Worm (Caenorhabditis elegans) whole organism, late embryonic: ENCODE results near the gene K11G9.5.
A peak's percentile ranks its signal among the peaks of the same experiment; 100 is the strongest.

ENCODE experiments used
- C38D4.7 ChIP-seq: fragments of 200-800 bp; sonication (Bioruptor generic); optimal IDR thresholded peaks from 2 replicates; lab custom pipeline; 2018; ENCODE audit warnings: mild to moderate bottlenecking, missing genetic modification characterization, moderate library complexity, missing compliant biosample characterization
- K02D7.2 ChIP-seq: sonication (generic microtip); optimal IDR thresholded peaks from 2 replicates; lab custom pipeline; 2017; ENCODE audit warnings: mild to moderate bottlenecking, missing genetic modification characterization, missing compliant biosample characterization
- T23F11.4 ChIP-seq: fragments of 200-800 bp; sonication (Bioruptor generic); optimal IDR thresholded peaks from 2 replicates; lab custom pipeline; 2018; ENCODE audit warnings: mild to moderate bottlenecking, missing genetic modification characterization, missing compliant biosample characterization
- Y22D7AL.16 ChIP-seq: sonication (generic microtip); optimal IDR thresholded peaks from 2 replicates; lab custom pipeline; 2016; ENCODE audit warnings: missing genetic modification characterization, missing compliant biosample characterization
- ahr-1 ChIP-seq: sonication (generic microtip); optimal IDR thresholded peaks from 2 replicates; lab custom pipeline; 2016; ENCODE audit warnings: missing genetic modification characterization, missing compliant biosample characterization
- ama-1 ChIP-seq: fragments of 150-350 bp; optimal IDR thresholded peaks from 2 replicates; lab custom pipeline; 2014
- ceh-14 ChIP-seq: sonication (generic microtip); optimal IDR thresholded peaks from 2 replicates; lab custom pipeline; 2016; ENCODE audit warnings: missing genotype, missing genetic modification characterization, missing compliant biosample characterization
- ceh-2 ChIP-seq: sonication (generic microtip); optimal IDR thresholded peaks from 2 replicates; lab custom pipeline; 2016; ENCODE audit warnings: missing genotype, missing genetic modification characterization, missing compliant biosample characterization
- ceh-31 ChIP-seq: sonication (generic microtip); optimal IDR thresholded peaks from 2 replicates; lab custom pipeline; 2016; ENCODE audit warnings: missing genetic modification characterization, missing compliant biosample characterization
- ceh-34 ChIP-seq: sonication (generic microtip); optimal IDR thresholded peaks from 2 replicates; lab custom pipeline; 2016; ENCODE audit warnings: mild to moderate bottlenecking, missing genetic modification characterization, missing compliant biosample characterization
- ceh-48 ChIP-seq: sonication (generic microtip); optimal IDR thresholded peaks from 2 replicates; lab custom pipeline; 2016; ENCODE audit warnings: missing genetic modification characterization, inconsistent platforms, missing compliant biosample characterization
- ceh-6 ChIP-seq: fragments of 200-800 bp; sonication (Bioruptor generic); optimal IDR thresholded peaks from 2 replicates; lab custom pipeline; 2018; ENCODE audit warnings: mild to moderate bottlenecking, missing genetic modification characterization, missing compliant biosample characterization
- ceh-9 ChIP-seq: sonication (generic microtip); optimal IDR thresholded peaks from 2 replicates; lab custom pipeline; 2016; ENCODE audit warnings: mild to moderate bottlenecking, missing genetic modification characterization, inconsistent platforms, missing compliant biosample characterization
- dve-1 ChIP-seq: sonication (generic microtip); optimal IDR thresholded peaks from 2 replicates; lab custom pipeline; 2017; ENCODE audit warnings: antibody characterized with exemption, mild to moderate bottlenecking, missing genetic modification characterization, missing compliant biosample characterization
- ets-4 ChIP-seq: sonication (generic microtip); optimal IDR thresholded peaks from 2 replicates; lab custom pipeline; 2016; ENCODE audit warnings: missing genetic modification characterization, missing compliant biosample characterization
- fkh-10 ChIP-seq: fragments of 150-350 bp; optimal IDR thresholded peaks from 2 replicates; lab custom pipeline; 2014; ENCODE audit warnings: missing biosample characterization, missing genetic modification reagents, missing genetic modification characterization
- fkh-6 ChIP-seq: sonication (generic microtip); optimal IDR thresholded peaks from 2 replicates; lab custom pipeline; 2016; ENCODE audit warnings: missing genetic modification characterization, missing compliant biosample characterization
- hlh-15 ChIP-seq: sonication (generic microtip); optimal IDR thresholded peaks from 2 replicates; lab custom pipeline; 2016; ENCODE audit warnings: missing genetic modification characterization, missing compliant biosample characterization
- hlh-30 ChIP-seq: sonication (generic microtip); optimal IDR thresholded peaks from 2 replicates; lab custom pipeline; 2017; ENCODE audit warnings: antibody characterized with exemption, missing genetic modification characterization, missing compliant biosample characterization; ENCODE audit not compliant: insufficient read depth
- hlh-6 ChIP-seq: sonication (generic microtip); optimal IDR thresholded peaks from 2 replicates; lab custom pipeline; 2016; ENCODE audit warnings: missing genotype, missing genetic modification characterization, missing compliant biosample characterization
- lim-6 ChIP-seq: sonication (generic microtip); optimal IDR thresholded peaks from 2 replicates; lab custom pipeline; 2016; ENCODE audit warnings: missing genetic modification characterization, missing compliant biosample characterization
- madf-2 ChIP-seq: sonication (generic microtip); optimal IDR thresholded peaks from 2 replicates; lab custom pipeline; 2017; ENCODE audit warnings: missing genetic modification characterization, missing compliant biosample characterization
- nfya-1 ChIP-seq: sonication (generic microtip); optimal IDR thresholded peaks from 2 replicates; lab custom pipeline; 2017; ENCODE audit warnings: missing genetic modification characterization, mild to moderate bottlenecking, missing compliant biosample characterization, antibody characterized with exemption, moderate library complexity
- nhr-232 ChIP-seq: sonication (generic microtip); optimal IDR thresholded peaks from 2 replicates; lab custom pipeline; 2016; ENCODE audit warnings: missing genetic modification characterization, missing compliant biosample characterization
- odd-2 ChIP-seq: sonication (generic microtip); optimal IDR thresholded peaks from 2 replicates; lab custom pipeline; 2017; ENCODE audit warnings: antibody characterized with exemption, mild to moderate bottlenecking, missing genetic modification characterization, missing compliant biosample characterization
- pag-3 ChIP-seq: sonication (generic microtip); optimal IDR thresholded peaks from 2 replicates; lab custom pipeline; 2016; ENCODE audit warnings: missing compliant biosample characterization, missing genetic modification characterization, borderline replicate concordance
- pax-1 ChIP-seq: fragments of 150-350 bp; optimal IDR thresholded peaks from 2 replicates; lab custom pipeline; 2014; ENCODE audit warnings: missing biosample characterization, missing genetic modification characterization
- pha-4 ChIP-seq: fragments of 150-350 bp; optimal IDR thresholded peaks from 2 replicates; lab custom pipeline; 2018; ENCODE audit warnings: missing biosample characterization, missing genetic modification reagents, missing genetic modification characterization
- pqm-1 ChIP-seq: sonication (generic microtip); optimal IDR thresholded peaks from 2 replicates; lab custom pipeline; 2016; ENCODE audit warnings: missing genetic modification characterization, missing compliant biosample characterization
- pros-1 ChIP-seq: fragments of 150-350 bp; optimal IDR thresholded peaks from 2 replicates; lab custom pipeline; 2014; ENCODE audit warnings: missing biosample characterization, missing genetic modification reagents, missing genetic modification characterization
- ref-2 ChIP-seq: sonication (generic microtip); optimal IDR thresholded peaks from 2 replicates; lab custom pipeline; 2016; ENCODE audit warnings: missing genetic modification characterization, missing compliant biosample characterization
- rnt-1 ChIP-seq: sonication (generic microtip); optimal IDR thresholded peaks from 2 replicates; lab custom pipeline; 2016; ENCODE audit warnings: missing genetic modification characterization, missing compliant biosample characterization
- sox-4 ChIP-seq: sonication (generic microtip); optimal IDR thresholded peaks from 2 replicates; lab custom pipeline; 2017; ENCODE audit warnings: mild to moderate bottlenecking, missing genetic modification characterization, inconsistent platforms, missing compliant biosample characterization
- tbx-7 ChIP-seq: sonication (generic microtip); optimal IDR thresholded peaks from 2 replicates; lab custom pipeline; 2016; ENCODE audit warnings: missing genotype, missing genetic modification characterization, missing compliant biosample characterization
- unc-3 ChIP-seq, 2 experiments: fragments of 200-800 bp in 1 of 2; sonication (Bioruptor generic) in 1 of 2; sonication (generic microtip) in 1 of 2; conservative IDR thresholded peaks in 1 of 2; optimal IDR thresholded peaks in 1 of 2; 2 replicates each; pipeline versions ENCODE4 v1.3.6 to Lab custom; 2016 to 2022; ENCODE audit warnings: missing compliant biosample characterization in 2 of 2, missing genetic modification characterization in 2 of 2, missing genetic modification reagents in 1 of 2
- unc-55 ChIP-seq: sonication (generic microtip); optimal IDR thresholded peaks from 2 replicates; lab custom pipeline; 2017; ENCODE audit warnings: missing biosample characterization, missing genetic modification reagents, missing genetic modification characterization
- unc-86 ChIP-seq: sonication (generic microtip); optimal IDR thresholded peaks from 2 replicates; lab custom pipeline; 2016; ENCODE audit warnings: missing genetic modification characterization, missing compliant biosample characterization
- zip-5 ChIP-seq: sonication (generic microtip); optimal IDR thresholded peaks from 2 replicates; lab custom pipeline; 2016; ENCODE audit warnings: missing genetic modification characterization, missing compliant biosample characterization
- ztf-16 ChIP-seq: sonication (generic microtip); optimal IDR thresholded peaks from 2 replicates; lab custom pipeline; 2017; ENCODE audit warnings: missing genetic modification characterization, missing compliant biosample characterization

The K11G9.5 gene

ce11 chrV:6656451-6657115, 31.7 kb downstream of the K11G9.5 start, which contains the start of gene snb-1:
snb-1 (minus strand) TSS chrV:6656501.
- TF ChIP-seq nfya-1 (tag; lab: Kevin White, UChicago) = peak; percentile 22
- peak; percentile 46 for TF ChIP-seq ceh-48
- no peak for TF ChIP-seq K02D7.2 (tag; lab: Kevin White, UChicago)
- peak; percentile 46 for TF ChIP-seq dve-1 (tag; lab: Kevin White, UChicago)
- no peak for TF ChIP-seq pag-3 (tag; lab: Kevin White, UChicago)
- TF ChIP-seq ceh-31 (tag; lab: Kevin White, UChicago) = peak; percentile 35
- TF ChIP-seq unc-55 (GFP tag; lab: Kevin White, UChicago) = peak; percentile 72
- peak; percentile 33 for TF ChIP-seq hlh-30 (tag; lab: Kevin White, UChicago)

DNA sequence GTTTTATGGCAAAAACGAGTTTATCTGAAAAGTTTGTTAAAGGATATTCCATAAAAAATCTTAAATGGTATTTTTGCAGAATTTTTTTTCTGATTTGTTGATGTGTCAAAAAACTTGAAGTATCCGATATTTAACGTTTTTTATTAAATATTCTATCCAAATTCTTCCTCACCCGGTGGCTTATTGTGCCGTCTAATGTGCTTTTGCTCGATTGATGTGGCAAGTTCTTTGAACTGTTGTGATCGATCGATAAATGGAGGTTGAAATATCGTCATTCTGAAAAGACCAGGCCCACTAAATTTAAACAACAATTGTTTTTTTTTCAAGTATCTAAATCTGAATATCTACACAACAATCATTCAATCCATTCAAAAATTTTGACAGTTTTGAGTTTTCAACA, 33.1 kb downstream of the K11G9.5 start, which contains the start of gene syx-18:
Gene syx-18, minus strand, starts transcription at position 276 of the 400 bp plus-strand sequence.
- TF ChIP-seq madf-2 (no peak), tbx-7 (no peak), ceh-2 (tag; lab: Kevin White, UChicago) (no peak), rnt-1 (tag; lab: Kevin White, UChicago) (no peak), hlh-6 (tag; lab: Kevin White, UChicago) (no peak), sox-4 (no peak), ref-2 (tag; lab: Kevin White, UChicago) (no peak), pax-1 (tag; lab: Kevin White, UChicago) (no peak), fkh-10 (GFP tag; lab: Kevin White, UChicago) (no peak), ceh-6 (GFP tag; lab: Kevin White, UChicago) (no peak), T23F11.4 (GFP tag; lab: Kevin White, UChicago) (no peak), ceh-31 (tag; lab: Kevin White, UChicago) (no peak)
- TF ChIP-seq, all 69 proteins: peak for 0

- no peak for TF ChIP-seq sox-4
- TF ChIP-seq ceh-31 (tag; lab: Kevin White, UChicago) = no peak
- no peak for TF ChIP-seq hlh-30 (tag; lab: Kevin White, UChicago)
- no peak for TF ChIP-seq K02D7.2 (tag; lab: Kevin White, UChicago)
- no peak for TF ChIP-seq unc-86 (tag; lab: Kevin White, UChicago)
- TF ChIP-seq pros-1 (tag; lab: Kevin White, UChicago) = no peak
- no peak for TF ChIP-seq fkh-6 (tag; lab: Kevin White, UChicago)
- TF ChIP-seq ceh-14 = no peak
- no peak for TF ChIP-seq ceh-34
- no peak for TF ChIP-seq ceh-6 (GFP tag; lab: Kevin White, UChicago)
- no peak for TF ChIP-seq ets-4 (tag; lab: Kevin White, UChicago)
- no peak for TF ChIP-seq zip-5 (tag; lab: Kevin White, UChicago)
- TF ChIP-seq unc-55 (GFP tag; lab: Kevin White, UChicago) = no peak
- TF ChIP-seq unc-3 (GFP tag; conservative IDR thresholded peaks at IDR 0.05; lab: Robert Waterston, UW) = no peak
- no peak for TF ChIP-seq unc-3 (tag; optimal IDR thresholded peaks at IDR 0.05; lab: Kevin White, UChicago)
- TF ChIP-seq ceh-9 (tag; lab: Kevin White, UChicago) = no peak
- no peak for TF ChIP-seq pax-1 (tag; lab: Kevin White, UChicago)
- no peak for TF ChIP-seq nhr-232 (tag; lab: Kevin White, UChicago)
- no peak for TF ChIP-seq lim-6 (tag; lab: Kevin White, UChicago)
Observed at ce11 chrV:6652051-6652450, 36.2 kb downstream of the K11G9.5 start, which contains the start of gene T10H9.8. T10H9.8 (plus strand) TSS chrV:6652351.

ce11 chrV:6650508-6650907, 37.8 kb downstream of the K11G9.5 start:
- TF ChIP-seq ceh-48 (no peak), C38D4.7 (GFP tag; lab: Kevin White, UChicago) (no peak), pha-4 (tag; lab: Kevin White, UChicago) (no peak), lim-6 (tag; lab: Kevin White, UChicago) (no peak), pqm-1 (tag; lab: Kevin White, UChicago) (no peak), ama-1 (lab: Kevin White, UChicago) (no peak), nfya-1 (tag; lab: Kevin White, UChicago) (no peak), ahr-1 (tag; lab: Kevin White, UChicago) (no peak), K02D7.2 (tag; lab: Kevin White, UChicago) (no peak), unc-3 (GFP tag; conservative IDR thresholded peaks at IDR 0.05; lab: Robert Waterston, UW) (no peak), unc-3 (tag; optimal IDR thresholded peaks at IDR 0.05; lab: Kevin White, UChicago) (no peak), Y22D7AL.16 (no peak), ztf-16 (no peak), pag-3 (tag; lab: Kevin White, UChicago) (no peak), hlh-15 (tag; lab: Kevin White, UChicago) (no peak), odd-2 (tag; lab: Kevin White, UChicago) (no peak)
